Fruit fly (Drosophila melanogaster) whole organism, embryonic: ENCODE measurements around the gene Acp76A.
A peak's percentile ranks its signal among the peaks of the same experiment; 100 is the strongest.

Experiments used
- CG10321 ChIP-seq: fragments of 200-800 bp; sonication (Bioruptor generic); IDR thresholded peaks from 2 replicates; pipeline ENCODE4 v1.3.6; 2022; ENCODE audit warnings: missing biosample characterization, missing genetic modification characterization
- CG10979 ChIP-seq: fragments of 200-800 bp; sonication (Bioruptor generic); optimal IDR thresholded peaks from 2 replicates; lab custom pipeline; 2018; ENCODE audit warnings: missing biosample characterization, mild to moderate bottlenecking, missing genetic modification characterization, moderate library complexity
- CG11723 ChIP-seq: fragments of 200-800 bp; sonication (Bioruptor generic); optimal IDR thresholded peaks from 2 replicates; lab custom pipeline; 2017; ENCODE audit warnings: missing biosample characterization, mild to moderate bottlenecking, missing genetic modification characterization
- CG12071 ChIP-seq: fragments of 200-800 bp; sonication (Bioruptor generic); optimal IDR thresholded peaks from 3 replicates; lab custom pipeline; 2018; ENCODE audit warnings: missing biosample characterization, mild to moderate bottlenecking, missing genetic modification characterization
- CG17359 ChIP-seq: fragments of 200-800 bp; sonication (Bioruptor generic); optimal IDR thresholded peaks from 3 replicates; lab custom pipeline; 2018; ENCODE audit warnings: missing biosample characterization, mild to moderate bottlenecking, missing genetic modification characterization, moderate library complexity
- CG17612 ChIP-seq: fragments of 200-800 bp; sonication (Bioruptor generic); IDR thresholded peaks from 2 replicates; pipeline ENCODE4 v1.3.6; 2022; ENCODE audit warnings: missing biosample characterization, missing genetic modification characterization
- CG17802 ChIP-seq: fragments of 200-800 bp; sonication (Bioruptor generic); optimal IDR thresholded peaks from 2 replicates; lab custom pipeline; 2018; ENCODE audit warnings: missing biosample characterization, mild to moderate bottlenecking, missing genetic modification characterization, moderate library complexity
- CG18011 ChIP-seq: fragments of 200-800 bp; sonication (Bioruptor generic); optimal IDR thresholded peaks from 2 replicates; lab custom pipeline; 2017; ENCODE audit warnings: missing biosample characterization, missing genetic modification characterization, mild to moderate bottlenecking, moderate library complexity, missing genotype
- CG31441 ChIP-seq: fragments of 200-800 bp; sonication (Bioruptor generic); IDR thresholded peaks from 2 replicates; pipeline ENCODE4 v1.3.6; 2022; ENCODE audit warnings: missing biosample characterization, missing genetic modification characterization
- CG32532 ChIP-seq: fragments of 200-800 bp; sonication (Bioruptor generic); IDR thresholded peaks from 2 replicates; pipeline ENCODE4 v1.3.6; 2022; ENCODE audit warnings: missing biosample characterization, missing genetic modification characterization
- CG43689 ChIP-seq: fragments of 200-800 bp; sonication (Bioruptor generic); IDR thresholded peaks from 2 replicates; pipeline ENCODE4 v1.3.6; 2022; ENCODE audit warnings: missing biosample characterization, missing genetic modification characterization
- CG4820 ChIP-seq: fragments of 200-800 bp; sonication (Bioruptor generic); optimal IDR thresholded peaks from 3 replicates; lab custom pipeline; 2016; ENCODE audit warnings: missing biosample characterization, missing genetic modification characterization
- CG6654 ChIP-seq: fragments of 200-800 bp; sonication (Bioruptor generic); optimal IDR thresholded peaks from 2 replicates; lab custom pipeline; 2017; ENCODE audit warnings: missing biosample characterization, mild to moderate bottlenecking, missing genetic modification characterization
- CG7987 ChIP-seq: fragments of 200-800 bp; sonication (Bioruptor generic); optimal IDR thresholded peaks from 2 replicates; lab custom pipeline; 2018; ENCODE audit warnings: missing biosample characterization, mild to moderate bottlenecking, missing genetic modification characterization, moderate library complexity
- CG8765 ChIP-seq: fragments of 200-800 bp; sonication (Bioruptor generic); IDR thresholded peaks from 2 replicates; pipeline ENCODE4 v1.3.6; 2022; ENCODE audit warnings: missing biosample characterization, missing genetic modification characterization
- CG8944 ChIP-seq: fragments of 200-800 bp; sonication (Bioruptor generic); optimal IDR thresholded peaks from 3 replicates; lab custom pipeline; 2016; ENCODE audit warnings: missing biosample characterization, missing genetic modification characterization
- CG9215 ChIP-seq: fragments of 200-800 bp; sonication (Bioruptor generic); IDR thresholded peaks from 2 replicates; pipeline ENCODE4 v1.3.6; 2022; ENCODE audit warnings: missing biosample characterization, missing genetic modification characterization
- CG9437 ChIP-seq: fragments of 200-800 bp; sonication (Bioruptor generic); optimal IDR thresholded peaks from 2 replicates; lab custom pipeline; 2018; ENCODE audit warnings: missing biosample characterization, mild to moderate bottlenecking, missing genetic modification characterization
- CG9727 ChIP-seq: fragments of 200-800 bp; sonication (Bioruptor generic); optimal IDR thresholded peaks from 3 replicates; lab custom pipeline; 2017; ENCODE audit warnings: missing biosample characterization, mild to moderate bottlenecking, missing genetic modification characterization
- CG9797 ChIP-seq: fragments of 200-800 bp; sonication (Bioruptor generic); optimal IDR thresholded peaks from 3 replicates; lab custom pipeline; 2018; ENCODE audit warnings: missing biosample characterization, mild to moderate bottlenecking, missing genetic modification characterization
- CrebB ChIP-seq: fragments of 200-800 bp; sonication (Bioruptor generic); optimal IDR thresholded peaks from 3 replicates; lab custom pipeline; 2018; ENCODE audit warnings: missing biosample characterization, mild to moderate bottlenecking, missing genetic modification characterization
- Doc2 ChIP-seq: fragments of 200-800 bp; sonication (Bioruptor generic); IDR thresholded peaks from 2 replicates; pipeline ENCODE4 v1.3.6; 2022; ENCODE audit warnings: missing biosample characterization, missing genetic modification characterization
- ERR ChIP-seq: fragments of 200-800 bp; sonication (Bioruptor generic); optimal IDR thresholded peaks from 2 replicates; lab custom pipeline; 2016; ENCODE audit warnings: missing biosample characterization, missing genetic modification characterization
- Ets65A ChIP-seq: fragments of 200-800 bp; sonication (Bioruptor generic); peaks from one replicate; lab custom pipeline; 2016; ENCODE audit warnings: missing biosample characterization, missing genetic modification characterization
- Hr51 ChIP-seq, 2 experiments: fragments of 200-800 bp; sonication (Bioruptor generic); optimal IDR thresholded peaks; 2 replicates in 1 of 2; 3 replicates in 1 of 2; lab custom pipeline; 2016 to 2018; ENCODE audit warnings: missing biosample characterization in 2 of 2, missing genetic modification characterization in 2 of 2, mild to moderate bottlenecking in 1 of 2, moderate library complexity in 1 of 2
- Lim3 ChIP-seq: fragments of 200-800 bp; sonication (Bioruptor generic); IDR thresholded peaks from 2 replicates; pipeline ENCODE4 v1.3.6; 2022; ENCODE audit warnings: missing biosample characterization, missing genetic modification characterization
- Lpt ChIP-seq: fragments of >200 bp; optimal IDR thresholded peaks from 2 replicates; lab custom pipeline; 2018; ENCODE audit warnings: missing biosample characterization, missing genetic modification characterization
- Meics ChIP-seq: fragments of 200-800 bp; sonication (Bioruptor generic); optimal IDR thresholded peaks from 2 replicates; lab custom pipeline; 2017; ENCODE audit warnings: missing biosample characterization, mild to moderate bottlenecking, missing genetic modification characterization
- Ssrp ChIP-seq: fragments of 200-800 bp; sonication (Bioruptor generic); optimal IDR thresholded peaks from 2 replicates; lab custom pipeline; 2018; ENCODE audit warnings: missing biosample characterization, mild to moderate bottlenecking, missing genetic modification characterization, moderate library complexity
- abd-A ChIP-seq: fragments of 200-800 bp; sonication (Bioruptor generic); optimal IDR thresholded peaks from 3 replicates; lab custom pipeline; 2019; ENCODE audit warnings: missing biosample characterization, mild to moderate bottlenecking, missing genetic modification characterization, moderate library complexity
- az2 ChIP-seq: fragments of 200-800 bp; sonication (Bioruptor generic); optimal IDR thresholded peaks from 3 replicates; lab custom pipeline; 2016; ENCODE audit warnings: missing biosample characterization, missing genetic modification characterization
- bowl ChIP-seq: fragments of 200-800 bp; sonication (Bioruptor generic); IDR thresholded peaks from 2 replicates; pipeline ENCODE4 v1.3.6; 2022; ENCODE audit warnings: missing biosample characterization, missing genetic modification characterization
- bsh ChIP-seq, 2 experiments: fragments of 200-800 bp; sonication (Bioruptor generic); optimal IDR thresholded peaks; 2 replicates each; lab custom pipeline; 2017 to 2018; ENCODE audit warnings: mild to moderate bottlenecking in 2 of 2, missing biosample characterization in 2 of 2, missing genetic modification characterization in 2 of 2, moderate library complexity in 1 of 2
- cg ChIP-seq: fragments of 200-800 bp; sonication (Bioruptor generic); optimal IDR thresholded peaks from 3 replicates; lab custom pipeline; 2019; ENCODE audit warnings: missing biosample characterization, mild to moderate bottlenecking, missing genetic modification characterization, moderate library complexity
- crp ChIP-seq, 2 experiments: fragments of 200-800 bp; sonication (Bioruptor generic); optimal IDR thresholded peaks; 2 replicates in 1 of 2; 3 replicates in 1 of 2; lab custom pipeline; 2017; ENCODE audit warnings: missing biosample characterization in 2 of 2, missing genetic modification characterization in 2 of 2, mild to moderate bottlenecking in 1 of 2, moderate library complexity in 1 of 2
- dpn ChIP-seq, 2 experiments: fragments of 200-800 bp; sonication (Bioruptor generic); optimal IDR thresholded peaks; 3 replicates each; lab custom pipeline; 2016; ENCODE audit warnings: missing biosample characterization in 2 of 2, missing genetic modification characterization in 2 of 2
- fd3F ChIP-seq: fragments of 200-800 bp; sonication (Bioruptor generic); optimal IDR thresholded peaks from 2 replicates; lab custom pipeline; 2018; ENCODE audit warnings: missing biosample characterization, mild to moderate bottlenecking, missing genetic modification characterization, moderate library complexity
- fd64A ChIP-seq: fragments of 200-800 bp; sonication (Bioruptor generic); optimal IDR thresholded peaks from 3 replicates; lab custom pipeline; 2018; ENCODE audit warnings: missing biosample characterization, mild to moderate bottlenecking, missing genetic modification characterization
- gfzf ChIP-seq: fragments of 200-800 bp; sonication (Bioruptor generic); optimal IDR thresholded peaks from 2 replicates; lab custom pipeline; 2016; ENCODE audit warnings: missing biosample characterization, mild to moderate bottlenecking, missing genetic modification characterization, moderate library complexity
- knrl ChIP-seq: fragments of 200-800 bp; sonication (Bioruptor generic); IDR thresholded peaks from 3 replicates; pipeline ENCODE4 v1.3.6; 2022; ENCODE audit warnings: missing biosample characterization, missing genetic modification characterization; ENCODE audit not compliant: partially characterized antibody
- lov ChIP-seq, 2 experiments: fragments of 200-800 bp in 1 of 2; fragments of >200 bp in 1 of 2; sonication (Bioruptor generic) in 1 of 2; IDR thresholded peaks in 1 of 2; optimal IDR thresholded peaks in 1 of 2; 2 replicates in 1 of 2; 3 replicates in 1 of 2; pipeline versions ENCODE4 v1.3.6 to Lab custom; 2017 to 2022; ENCODE audit warnings: missing biosample characterization in 1 of 2, missing genetic modification characterization in 1 of 2
- nerfin-2 ChIP-seq: fragments of 200-800 bp; sonication (Bioruptor generic); IDR thresholded peaks from 2 replicates; pipeline ENCODE4 v1.3.6; 2022; ENCODE audit warnings: missing biosample characterization, missing genetic modification characterization; ENCODE audit not compliant: partially characterized antibody
- nmo ChIP-seq: fragments of 200-800 bp; sonication (Bioruptor generic); optimal IDR thresholded peaks from 2 replicates; lab custom pipeline; 2018; ENCODE audit warnings: missing biosample characterization, mild to moderate bottlenecking, missing genetic modification characterization, moderate library complexity
- pnt ChIP-seq: fragments of 200-800 bp; sonication (Bioruptor generic); optimal IDR thresholded peaks from 3 replicates; lab custom pipeline; 2016; ENCODE audit warnings: missing biosample characterization, missing genetic modification characterization
- pzg ChIP-seq: fragments of 200-800 bp; sonication (Bioruptor generic); optimal IDR thresholded peaks from 3 replicates; lab custom pipeline; 2018; ENCODE audit warnings: missing biosample characterization, mild to moderate bottlenecking, missing genetic modification characterization, moderate library complexity
- slou ChIP-seq: fragments of 200-800 bp; sonication (Bioruptor generic); optimal IDR thresholded peaks from 3 replicates; lab custom pipeline; 2016; ENCODE audit warnings: missing biosample characterization, missing genetic modification characterization
- unpg ChIP-seq: fragments of 200-800 bp; sonication (Bioruptor generic); optimal IDR thresholded peaks from 3 replicates; lab custom pipeline; 2018; ENCODE audit warnings: missing biosample characterization, mild to moderate bottlenecking, missing genetic modification characterization, moderate library complexity
- zfh1 ChIP-seq: fragments of 200-800 bp; sonication (Bioruptor generic); IDR thresholded peaks from 3 replicates; pipeline ENCODE4 v1.3.6; 2022; ENCODE audit warnings: missing biosample characterization, missing genetic modification characterization

Gene Acp76A

DNA sequence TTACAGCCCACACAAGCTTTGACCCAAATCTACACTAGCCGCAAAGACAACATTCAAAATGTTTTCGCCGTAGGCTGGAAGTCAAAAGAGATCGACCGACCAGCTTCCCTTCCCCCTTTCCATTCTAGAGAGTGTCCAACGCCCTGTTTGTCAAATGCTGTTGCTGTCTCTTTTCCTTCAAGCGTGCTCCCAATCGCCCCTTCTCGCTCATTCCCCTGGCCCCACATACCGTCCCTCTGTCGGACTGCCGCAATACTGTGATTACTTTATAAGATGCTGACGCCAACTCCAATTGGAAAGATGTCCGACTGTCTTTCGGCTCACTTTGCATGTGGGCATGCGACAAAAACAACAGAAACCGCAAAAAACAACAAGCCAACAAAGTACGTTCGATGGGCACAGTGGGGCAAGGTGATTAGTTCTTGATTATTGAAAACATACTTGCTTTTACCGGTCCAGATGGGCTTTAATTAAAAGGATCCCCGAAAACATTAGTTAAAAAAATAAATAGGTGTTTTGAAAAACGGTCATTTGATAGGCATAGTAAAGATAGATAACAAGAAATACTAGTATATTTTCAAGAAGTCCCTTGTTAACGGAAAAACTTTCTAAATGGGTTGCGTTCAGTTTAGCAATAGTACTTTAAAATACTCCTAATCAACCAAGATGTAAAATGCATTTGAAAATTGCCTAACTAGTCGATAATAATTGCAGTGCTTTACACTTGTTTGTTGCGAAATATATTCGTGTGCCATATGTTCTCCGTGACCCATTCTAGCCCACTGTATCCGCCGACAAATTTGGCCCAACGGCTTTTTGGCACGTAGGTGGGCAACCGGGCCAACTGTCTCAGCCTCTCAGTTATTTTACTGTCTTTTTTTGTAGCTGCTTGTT, 28.2 kb upstream of the Acp76A start (continued):
- TF ChIP-seq CG12071 (GFP tag; lab: Kevin White, UChicago) (no peak), CG17612 (no peak), CG8765 (no peak), unpg (GFP tag; lab: Kevin White, UChicago) (no peak), Meics (peak; percentile 58), Ssrp (tag; lab: Kevin White, UChicago) (peak; percentile 36), az2 (GFP tag; lab: Kevin White, UChicago) (peak; percentile 30), CG11723 (no peak), dpn (GFP tag; optimal IDR thresholded peaks at IDR 0.05; lab: Kevin White, UChicago) (peak in 1 of 2 experiments; percentile 23), CG9727 (peak; percentile 37), nmo (GFP tag; lab: Kevin White, UChicago) (peak; percentile 44), Lim3 (GFP tag; lab: Robert Waterston, UW) (no peak), CG9215 (GFP tag; lab: Robert Waterston, UW) (no peak), CG17359 (tag; lab: Kevin White, UChicago) (no peak), Lpt (no peak), CG8944 (GFP tag; lab: Kevin White, UChicago) (peak; percentile 4), bsh (GFP tag; optimal IDR thresholded peaks at IDR 0.05; lab: Kevin White, UChicago) (peak; percentile 7 to 47), CG17802 (tag; lab: Kevin White, UChicago) (no peak), fd64A (GFP tag; lab: Kevin White, UChicago) (no peak), Ets65A (GFP tag; lab: Kevin White, UChicago) (peak; percentile 56), CG9797 (GFP tag; lab: Kevin White, UChicago) (no peak), slou (no peak), cg (no peak), CG43689 (GFP tag; lab: Robert Waterston, UW) (no peak), CG32532 (no peak), CG10979 (peak; percentile 12), bowl (GFP tag; lab: Robert Waterston, UW) (no peak), CG31441 (GFP tag; lab: Robert Waterston, UW) (0 out of 2 replicates have a peak, but pooled peaks have one; percentile 35), zfh1 (GFP tag; lab: Robert Waterston, UW) (no peak), CG4820 (GFP tag; lab: Kevin White, UChicago) (peak; percentile 1), Doc2 (no peak), abd-A (tag; lab: Kevin White, UChicago) (peak; percentile 26), fd3F (GFP tag; lab: Kevin White, UChicago) (peak; percentile 12), CG10321 (GFP tag; lab: Robert Waterston, UW) (peak; percentile 47; the same call in 1 of the 2 replicates), lov (optimal IDR thresholded peaks at IDR 0.05; lab: Kevin White, UChicago) (no peak), lov (GFP tag; IDR thresholded peaks at IDR 0.05; lab: Robert Waterston, UW) (no peak), Hr51 (GFP tag; optimal IDR thresholded peaks at IDR 0.05; lab: Kevin White, UChicago) (peak in 1 of 2 experiments; percentile 60), gfzf (GFP tag; lab: Kevin White, UChicago) (no peak), nerfin-2 (GFP tag; lab: Robert Waterston, UW) (no peak), CG18011 (GFP tag; lab: Kevin White, UChicago) (no peak), CG6654 (GFP tag; lab: Kevin White, UChicago) (no peak), CG9437 (GFP tag; lab: Kevin White, UChicago) (peak; percentile 40), CG7987 (no peak), crp (GFP tag; optimal IDR thresholded peaks at IDR 0.05; lab: Kevin White, UChicago) (no peak), CrebB (no peak), pzg (GFP tag; lab: Kevin White, UChicago) (no peak), pnt (GFP tag; lab: Kevin White, UChicago) (no peak), ERR (GFP tag; lab: Kevin White, UChicago) (no peak), knrl (GFP tag; lab: Robert Waterston, UW) (no peak)
